Worm (Caenorhabditis elegans) whole organism, L4 larva: ENCODE measurements around the gene elp-1.

ENCODE experiments used
- F44E2.7 ChIP-seq: fragments of 200-800 bp; sonication (Bioruptor generic); IDR thresholded peaks from 2 replicates; pipeline ENCODE4 v2.1.2; 2022; ENCODE audit warnings: missing genetic modification characterization, missing compliant biosample characterization
- aly-2 ChIP-seq: sonication (generic microtip); optimal IDR thresholded peaks from 2 replicates; lab custom pipeline; 2018; ENCODE audit warnings: missing biosample characterization, missing genetic modification characterization
- ceh-82 ChIP-seq: sonication (generic microtip); optimal IDR thresholded peaks from 2 replicates; lab custom pipeline; 2017; ENCODE audit warnings: missing biosample characterization, missing genetic modification characterization
- ces-1 ChIP-seq: fragments of 150-350 bp; sonication (generic microtip); optimal IDR thresholded peaks from 4 replicates; lab custom pipeline; 2014; ENCODE audit warnings: missing biosample characterization, missing genetic modification reagents, missing genetic modification characterization
- dmd-9 ChIP-seq: fragments of 200-800 bp; sonication (Bioruptor generic); IDR thresholded peaks from 2 replicates; pipeline ENCODE4 v1.3.6; 2022; ENCODE audit warnings: missing genetic modification reagents, missing genetic modification characterization, missing compliant biosample characterization
- dve-1 ChIP-seq: sonication (generic microtip); optimal IDR thresholded peaks from 2 replicates; lab custom pipeline; 2017; ENCODE audit warnings: antibody characterized with exemption, mild to moderate bottlenecking, missing genetic modification characterization, missing compliant biosample characterization; ENCODE audit not compliant: insufficient read depth
- hmg-1.1 ChIP-seq: fragments of 200-800 bp; sonication (Bioruptor generic); IDR thresholded peaks from 2 replicates; pipeline ENCODE4 v1.3.6; 2022; ENCODE audit warnings: missing genetic modification reagents, missing genetic modification characterization, missing compliant biosample characterization
- lin-15B ChIP-seq: fragments of 150-350 bp; sonication (generic microtip); optimal IDR thresholded peaks from 3 replicates; lab custom pipeline; 2014; ENCODE audit warnings: missing biosample characterization, missing genetic modification characterization
- mdl-1 ChIP-seq, 2 experiments: fragments of 150-350 bp in 1 of 2; sonication (generic microtip) in 1 of 2; optimal IDR thresholded peaks; 2 replicates each; lab custom pipeline; 2014 to 2017; ENCODE audit warnings: missing biosample characterization in 2 of 2, missing genetic modification characterization in 2 of 2
- nhr-25 ChIP-seq: sonication (generic microtip); optimal IDR thresholded peaks from 2 replicates; lab custom pipeline; 2017; ENCODE audit warnings: missing genetic modification characterization, mild to moderate bottlenecking, missing compliant biosample characterization, antibody characterized with exemption, moderate library complexity, borderline replicate concordance; ENCODE audit not compliant: insufficient read depth
- pha-4 ChIP-seq, 2 experiments: fragments of 150-350 bp in 1 of 2; fragments of 200-800 bp in 1 of 2; sonication (Bioruptor generic) in 1 of 2; IDR thresholded peaks in 1 of 2; optimal IDR thresholded peaks in 1 of 2; 2 replicates each; pipeline versions ENCODE4 v1.3.6 to Lab custom; 2014 to 2022; ENCODE audit warnings: missing genetic modification characterization in 2 of 2, missing genetic modification reagents in 2 of 2, missing biosample characterization in 1 of 2, missing compliant biosample characterization in 1 of 2
- snpc-1.2 ChIP-seq: fragments of 200-800 bp; sonication (Bioruptor generic); IDR thresholded peaks from 2 replicates; pipeline ENCODE4 v1.3.6; 2022; ENCODE audit warnings: missing genetic modification reagents, missing genetic modification characterization, missing compliant biosample characterization

DNA sequence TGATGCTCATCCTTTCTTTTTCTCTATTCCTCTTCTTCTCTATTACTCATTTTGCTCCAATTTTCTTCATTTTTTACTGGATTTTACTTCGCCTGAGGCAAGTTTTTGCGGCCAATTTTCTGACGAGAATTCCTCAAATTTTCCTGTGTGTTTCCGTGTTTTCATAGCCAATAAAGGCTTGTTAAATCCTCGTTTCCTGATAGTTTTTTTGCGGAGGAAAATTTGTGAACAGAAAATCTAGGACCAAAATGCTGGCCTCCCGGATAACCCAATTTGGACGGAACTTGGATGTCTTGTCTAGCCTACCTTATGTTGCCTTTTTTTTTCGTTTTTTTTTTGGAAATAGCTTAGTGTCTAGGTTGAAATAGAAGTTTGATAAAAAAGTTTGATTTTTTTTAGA, 43.7 kb upstream of the elp-1 start:
- TF ChIP-seq aly-2 = no peak
- TF ChIP-seq ces-1 (GFP tag; lab: Kevin White, UChicago) = no peak
- TF ChIP-seq ceh-82 (tag; lab: Kevin White, UChicago) = no peak
- TF ChIP-seq nhr-25 (tag; lab: Kevin White, UChicago) = no peak
- no peak for TF ChIP-seq dmd-9 (GFP tag; lab: Robert Waterston, UW)
- no peak for TF ChIP-seq lin-15B
- no peak for TF ChIP-seq pha-4 (GFP tag; IDR thresholded peaks at IDR 0.05; lab: Robert Waterston, UW)
- TF ChIP-seq pha-4 (tag; optimal IDR thresholded peaks at IDR 0.05; lab: Kevin White, UChicago) = no peak
- TF ChIP-seq snpc-1.2 (GFP tag; lab: Robert Waterston, UW) = no peak
- TF ChIP-seq hmg-1.1 (GFP tag; lab: Robert Waterston, UW) = no peak
- TF ChIP-seq dve-1 (tag; lab: Kevin White, UChicago) = no peak
- no peak for TF ChIP-seq mdl-1 (tag; optimal IDR thresholded peaks at IDR 0.05; lab: Kevin White, UChicago)
- no peak for TF ChIP-seq F44E2.7 (GFP tag; lab: Robert Waterston, UW)
